Worm (Caenorhabditis elegans): ENCODE data around the gene erfa-1.

DNA sequence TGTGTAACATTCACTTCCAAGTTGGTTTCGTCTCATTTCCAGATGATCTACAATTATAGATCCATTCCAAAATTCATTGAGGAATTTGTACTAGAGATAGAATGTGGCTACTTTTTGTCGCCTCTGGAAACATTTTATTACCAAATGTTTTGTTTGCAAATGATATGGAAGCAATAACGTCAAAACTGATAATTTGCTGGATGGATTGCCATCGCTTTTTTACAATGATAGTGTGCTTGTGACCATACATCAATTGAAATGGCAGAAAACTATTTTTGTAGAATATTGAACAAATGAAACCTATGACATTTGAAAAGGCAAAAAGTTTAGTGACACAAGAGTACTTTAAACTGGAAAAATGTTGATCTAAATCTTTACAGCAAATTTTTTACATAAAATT, 19.5 kb upstream of the erfa-1 start:
- TF ChIP-seq W03F9.2 (tag; optimal IDR thresholded peaks at IDR 0.05) = no peak
- TF ChIP-seq him-1 (tag; optimal IDR thresholded peaks at IDR 0.05) = no peak
